Fruit fly (Drosophila melanogaster): Measurements from ENCODE around the gene Sgs7.
A peak's percentile ranks its signal among the peaks of the same experiment; 100 is the strongest.

Gene Sgs7

dm6 chr3L:11533704-11534319, 24.2 kb downstream of the Sgs7 start (continued):
- TF ChIP-seq Myb (GFP tag; optimal IDR thresholded peaks at IDR 0.05) (peak; percentile 30), CTCF (GFP tag; optimal IDR thresholded peaks at IDR 0.05) (no peak), Dip2 (GFP tag; IDR thresholded peaks at IDR 0.05) (no peak), Usf (GFP tag; optimal IDR thresholded peaks at IDR 0.05) (no peak), CG11504 (tag; optimal IDR thresholded peaks at IDR 0.05) (peak; percentile 60), CG6272 (GFP tag; IDR thresholded peaks at IDR 0.05) (no peak), CG10543 (GFP tag; optimal IDR thresholded peaks at IDR 0.05) (peak; percentile 72), dysf (GFP tag; IDR thresholded peaks at IDR 0.05) (peak; percentile 67; the same call in 2 of the 3 replicates), salm (tag; optimal IDR thresholded peaks at IDR 0.05) (no peak), rib (GFP tag; IDR thresholded peaks at IDR 0.05) (no peak), CG2116 (GFP tag; optimal IDR thresholded peaks at IDR 0.05) (no peak), inv (GFP tag; IDR thresholded peaks at IDR 0.05; ENCODE audit: partially characterized antibody) (no peak), CG32767 (GFP tag; IDR thresholded peaks at IDR 0.05) (no peak), Ssrp (tag; optimal IDR thresholded peaks at IDR 0.05) (peak; percentile 36), CG9727 (GFP tag; optimal IDR thresholded peaks at IDR 0.05) (peak; percentile 22), CG6654 (GFP tag; optimal IDR thresholded peaks at IDR 0.05) (no peak), CG18476 (GFP tag; optimal IDR thresholded peaks at IDR 0.05) (peak; percentile 32), grau (tag; optimal IDR thresholded peaks at IDR 0.05) (peak; percentile 68), Awh (GFP tag; IDR thresholded peaks at IDR 0.05) (0 out of 2 replicates have a peak, but pooled peaks have one; percentile 13), CG1603 (tag; optimal IDR thresholded peaks at IDR 0.05) (peak; percentile 9), Ets97D (GFP tag; optimal IDR thresholded peaks at IDR 0.05) (no peak), CG17361 (GFP tag; IDR thresholded peaks at IDR 0.05) (peak; percentile 68), Vsx1 (GFP tag; optimal IDR thresholded peaks at IDR 0.05) (peak; percentile 32), CG15011 (GFP tag; optimal IDR thresholded peaks at IDR 0.05) (peak; percentile 17), repo (GFP tag; optimal IDR thresholded peaks at IDR 0.05) (no peak), CG42726 (GFP tag; IDR thresholded peaks at IDR 0.05; ENCODE audit: partially characterized antibody) (no peak), HLH3B (GFP tag; IDR thresholded peaks at IDR 0.05) (peak; percentile 40; the same call in 1 of the 2 replicates), ac (GFP tag; optimal IDR thresholded peaks at IDR 0.05) (no peak), slbo (GFP tag; IDR thresholded peaks at IDR 0.05) (peak; percentile 66), CG6813 (GFP tag; optimal IDR thresholded peaks at IDR 0.05) (no peak), al (GFP tag; IDR thresholded peaks at IDR 0.05) (peak; percentile 50; the same call in 1 of the 2 replicates), CG17568 (GFP tag; optimal IDR thresholded peaks at IDR 0.05) (peak; percentile 25), zfh2 (GFP tag; optimal IDR thresholded peaks at IDR 0.05) (peak; percentile 19), Med (GFP tag) (peak; percentile 84), CG11560 (tag; IDR thresholded peaks at IDR 0.05) (no peak), CkIIα-i1 (GFP tag; IDR thresholded peaks at IDR 0.05) (no peak), CG15514 (GFP tag; optimal IDR thresholded peaks at IDR 0.05) (peak; percentile 14), CG8089 (GFP tag; optimal IDR thresholded peaks at IDR 0.05) (no peak), MESR4 (GFP tag; optimal IDR thresholded peaks at IDR 0.05) (no peak), tgo (GFP tag; IDR thresholded peaks at IDR 0.05) (peak; percentile 44; the same call in 2 of the 3 replicates), p53 (GFP tag; optimal IDR thresholded peaks at IDR 0.05) (no peak), kay (GFP tag; optimal IDR thresholded peaks at IDR 0.05) (peak; percentile 48), CG13624 (GFP tag; optimal IDR thresholded peaks at IDR 0.05) (peak; percentile 57), CoRest (tag; optimal IDR thresholded peaks at IDR 0.05) (peak; percentile 58), CG6765 (GFP tag; optimal IDR thresholded peaks at IDR 0.05) (peak; percentile 22), psq (GFP tag; optimal IDR thresholded peaks at IDR 0.05) (no peak), CG6683 (GFP tag; optimal IDR thresholded peaks at IDR 0.05) (no peak), NC2β (GFP tag; optimal IDR thresholded peaks at IDR 0.05) (no peak), mam (GFP tag; optimal IDR thresholded peaks at IDR 0.05) (peak; percentile 45), HHEX (GFP tag; optimal IDR thresholded peaks at IDR 0.05) (peak; percentile 19), sna (GFP tag; IDR thresholded peaks at IDR 0.05; ENCODE audit: partially characterized antibody) (no peak)
